Fruit fly (Drosophila melanogaster) whole organism, embryonic: ENCODE measurements around the gene CG8236.
A peak's percentile ranks its signal among the peaks of the same experiment; 100 is the strongest.

Experiments used
- Antp ChIP-seq: fragments of 200-800 bp; sonication (Bioruptor generic); optimal IDR thresholded peaks from 3 replicates; lab custom pipeline; 2016; ENCODE audit warnings: missing biosample characterization, missing genetic modification characterization
- Atf-2 ChIP-seq: fragments of 200-800 bp; sonication (Bioruptor generic); optimal IDR thresholded peaks from 2 replicates; lab custom pipeline; 2016; ENCODE audit warnings: missing biosample characterization, missing genetic modification characterization
- CG10979 ChIP-seq: fragments of 200-800 bp; sonication (Bioruptor generic); optimal IDR thresholded peaks from 2 replicates; lab custom pipeline; 2018; ENCODE audit warnings: missing biosample characterization, mild to moderate bottlenecking, missing genetic modification characterization, moderate library complexity
- CG11695 ChIP-seq: fragments of 200-800 bp; sonication (Bioruptor generic); IDR thresholded peaks from 3 replicates; pipeline ENCODE4 v1.3.6; 2022; ENCODE audit warnings: missing biosample characterization, missing genetic modification characterization
- CG13123 ChIP-seq: fragments of 200-800 bp; sonication (Bioruptor generic); optimal IDR thresholded peaks from 2 replicates; lab custom pipeline; 2016; ENCODE audit warnings: missing biosample characterization, missing genetic modification characterization
- CG14667 ChIP-seq: fragments of 200-800 bp; sonication (Bioruptor generic); IDR thresholded peaks from 2 replicates; pipeline ENCODE4 v1.3.6; 2022; ENCODE audit warnings: missing biosample characterization, missing genetic modification characterization
- CG16815 ChIP-seq: fragments of 200-800 bp; sonication (Bioruptor generic); optimal IDR thresholded peaks from 3 replicates; lab custom pipeline; 2017; ENCODE audit warnings: missing biosample characterization, mild to moderate bottlenecking, missing genetic modification characterization
- CG16863 ChIP-seq: fragments of 200-800 bp; sonication (Bioruptor generic); optimal IDR thresholded peaks from 3 replicates; lab custom pipeline; 2016; ENCODE audit warnings: missing biosample characterization, missing genetic modification characterization
- CG17186 ChIP-seq: fragments of 200-800 bp; sonication (Bioruptor generic); optimal IDR thresholded peaks from 3 replicates; lab custom pipeline; 2017; ENCODE audit warnings: missing biosample characterization, missing genetic modification reagents, missing genetic modification characterization
- CG17385 ChIP-seq: fragments of 200-800 bp; sonication (Bioruptor generic); optimal IDR thresholded peaks from 3 replicates; lab custom pipeline; 2018; ENCODE audit warnings: missing biosample characterization, mild to moderate bottlenecking, missing genetic modification characterization
- CG18619 ChIP-seq: fragments of 200-800 bp; sonication (Bioruptor generic); optimal IDR thresholded peaks from 3 replicates; lab custom pipeline; 2017; ENCODE audit warnings: missing biosample characterization, mild to moderate bottlenecking, missing genetic modification characterization
- CG2199 ChIP-seq: fragments of 200-800 bp; sonication (Bioruptor generic); IDR thresholded peaks from 3 replicates; pipeline ENCODE4 v1.3.6; 2022; ENCODE audit warnings: missing biosample characterization, missing genetic modification characterization
- CG2678 ChIP-seq: fragments of 200-800 bp; sonication (Bioruptor generic); optimal IDR thresholded peaks from 3 replicates; lab custom pipeline; 2019; ENCODE audit warnings: missing biosample characterization, mild to moderate bottlenecking, missing genetic modification characterization, moderate library complexity
- CG2889 ChIP-seq: fragments of 200-800 bp; sonication (Bioruptor generic); IDR thresholded peaks from 3 replicates; pipeline ENCODE4 v1.3.6; 2022; ENCODE audit warnings: missing biosample characterization, missing genetic modification characterization
- CG30431 ChIP-seq: fragments of 200-800 bp; sonication (Bioruptor generic); optimal IDR thresholded peaks from 2 replicates; lab custom pipeline; 2017; ENCODE audit warnings: missing biosample characterization, missing genetic modification characterization
- CG31224 ChIP-seq: fragments of 200-800 bp; sonication (Bioruptor generic); IDR thresholded peaks from 2 replicates; pipeline ENCODE4 v1.3.6; 2022; ENCODE audit warnings: missing biosample characterization, missing genetic modification characterization
- CG31388 ChIP-seq: fragments of 200-800 bp; sonication (Bioruptor generic); optimal IDR thresholded peaks from 2 replicates; lab custom pipeline; 2016; ENCODE audit warnings: missing biosample characterization, missing genetic modification characterization
- CG32767 ChIP-seq: fragments of 200-800 bp; sonication (Bioruptor generic); IDR thresholded peaks from 2 replicates; pipeline ENCODE4 v1.3.6; 2022; ENCODE audit warnings: missing biosample characterization, missing genetic modification characterization
- CG3838 ChIP-seq: fragments of 200-800 bp; sonication (Bioruptor generic); optimal IDR thresholded peaks from 3 replicates; lab custom pipeline; 2016; ENCODE audit warnings: missing biosample characterization, missing genetic modification characterization
- CG4328 ChIP-seq: fragments of 200-800 bp; sonication (Bioruptor generic); optimal IDR thresholded peaks from 3 replicates; lab custom pipeline; 2017; ENCODE audit warnings: missing biosample characterization, missing genetic modification reagents, missing genetic modification characterization
- CG5245 ChIP-seq: fragments of 200-800 bp; sonication (Bioruptor generic); optimal IDR thresholded peaks from 3 replicates; lab custom pipeline; 2016; ENCODE audit warnings: missing biosample characterization, missing genetic modification characterization
- CG6791 ChIP-seq: fragments of 200-800 bp; sonication (Bioruptor generic); IDR thresholded peaks from 3 replicates; pipeline ENCODE4 v1.3.6; 2022; ENCODE audit warnings: missing biosample characterization, missing genetic modification characterization; ENCODE audit not compliant: partially characterized antibody
- CG6813 ChIP-seq: fragments of 200-800 bp; sonication (Bioruptor generic); optimal IDR thresholded peaks from 2 replicates; lab custom pipeline; 2017; ENCODE audit warnings: missing biosample characterization, missing genetic modification characterization, mild to moderate bottlenecking, moderate library complexity, missing genetic modification reagents
- CG7372 ChIP-seq: fragments of 200-800 bp; sonication (Bioruptor generic); IDR thresholded peaks from 2 replicates; pipeline ENCODE4 v1.3.6; 2022; ENCODE audit warnings: missing biosample characterization, missing genetic modification characterization
- Doc2 ChIP-seq: fragments of 200-800 bp; sonication (Bioruptor generic); IDR thresholded peaks from 2 replicates; pipeline ENCODE4 v1.3.6; 2022; ENCODE audit warnings: missing biosample characterization, missing genetic modification characterization
- Dp ChIP-seq: fragments of 200-800 bp; sonication (Bioruptor generic); optimal IDR thresholded peaks from 2 replicates; lab custom pipeline; 2018; ENCODE audit warnings: missing biosample characterization, mild to moderate bottlenecking, missing genetic modification characterization, moderate library complexity
- Kr ChIP-seq: fragments of 200-800 bp; sonication (Bioruptor generic); optimal IDR thresholded peaks from 2 replicates; lab custom pipeline; 2017; ENCODE audit warnings: missing biosample characterization, mild to moderate bottlenecking, missing genetic modification characterization
- MBD-R2 ChIP-seq: fragments of 200-800 bp; sonication (Bioruptor generic); IDR thresholded peaks from 2 replicates; pipeline ENCODE4 v1.3.6; 2022; ENCODE audit warnings: missing biosample characterization, missing genetic modification characterization
- Max ChIP-seq: fragments of 200-800 bp; sonication (Bioruptor generic); optimal IDR thresholded peaks from 2 replicates; lab custom pipeline; 2016; ENCODE audit warnings: missing biosample characterization, mild to moderate bottlenecking, missing genetic modification characterization
- Myb ChIP-seq: fragments of 200-800 bp; sonication (Bioruptor generic); optimal IDR thresholded peaks from 2 replicates; lab custom pipeline; 2016; ENCODE audit warnings: missing biosample characterization, missing genetic modification characterization
- Side ChIP-seq: fragments of 200-800 bp; sonication (Bioruptor generic); optimal IDR thresholded peaks from 2 replicates; lab custom pipeline; 2016; ENCODE audit warnings: missing biosample characterization, missing genetic modification characterization
- Vsx1 ChIP-seq: fragments of 200-800 bp; sonication (Bioruptor generic); optimal IDR thresholded peaks from 2 replicates; lab custom pipeline; 2017; ENCODE audit warnings: missing biosample characterization, mild to moderate bottlenecking, missing genetic modification characterization, missing genetic modification reagents
- br ChIP-seq: fragments of >200 bp; optimal IDR thresholded peaks from 2 replicates; lab custom pipeline; 2017
- cad ChIP-seq: fragments of >200 bp; optimal IDR thresholded peaks from 2 replicates; lab custom pipeline; 2017; ENCODE audit warnings: missing biosample characterization, missing genetic modification characterization
- cas ChIP-seq: fragments of 200-800 bp; sonication (Bioruptor generic); IDR thresholded peaks from 2 replicates; pipeline ENCODE4 v1.3.6; 2022; ENCODE audit warnings: missing biosample characterization, missing genetic modification characterization
- chinmo ChIP-seq: fragments of 200-800 bp; sonication (Bioruptor generic); IDR thresholded peaks from 4 replicates; pipeline ENCODE4 v1.3.6; 2022; ENCODE audit warnings: missing biosample characterization, missing genetic modification characterization; ENCODE audit not compliant: partially characterized antibody
- fd64A ChIP-seq: fragments of 200-800 bp; sonication (Bioruptor generic); optimal IDR thresholded peaks from 3 replicates; lab custom pipeline; 2018; ENCODE audit warnings: missing biosample characterization, mild to moderate bottlenecking, missing genetic modification characterization
- gcm ChIP-seq: fragments of 200-800 bp; sonication (Bioruptor generic); optimal IDR thresholded peaks from 2 replicates; lab custom pipeline; 2019; ENCODE audit warnings: missing biosample characterization, mild to moderate bottlenecking, missing genetic modification characterization, moderate library complexity
- gcm2 ChIP-seq: fragments of 200-800 bp; sonication (Bioruptor generic); optimal IDR thresholded peaks from 2 replicates; lab custom pipeline; 2016; ENCODE audit warnings: missing biosample characterization, missing genetic modification characterization
- grn ChIP-seq: fragments of 200-800 bp; sonication (Bioruptor generic); optimal IDR thresholded peaks from 3 replicates; lab custom pipeline; 2017; ENCODE audit warnings: missing biosample characterization, missing genetic modification characterization
- ind ChIP-seq: fragments of 200-800 bp; sonication (Bioruptor generic); optimal IDR thresholded peaks from 3 replicates; lab custom pipeline; 2016; ENCODE audit warnings: missing biosample characterization, missing genetic modification characterization
- kah ChIP-seq: fragments of 200-800 bp; sonication (Bioruptor generic); optimal IDR thresholded peaks from 2 replicates; lab custom pipeline; 2018; ENCODE audit warnings: missing biosample characterization, mild to moderate bottlenecking, missing genetic modification characterization
- mirr ChIP-seq: fragments of 200-800 bp; sonication (Bioruptor generic); optimal IDR thresholded peaks from 3 replicates; lab custom pipeline; 2018; ENCODE audit warnings: missing biosample characterization, mild to moderate bottlenecking, missing genetic modification characterization
- run ChIP-seq: fragments of 200-800 bp; sonication (Bioruptor generic); optimal IDR thresholded peaks from 3 replicates; lab custom pipeline; 2018; ENCODE audit warnings: missing biosample characterization, mild to moderate bottlenecking, missing genetic modification characterization
- sens ChIP-seq: fragments of 200-800 bp; sonication (Bioruptor generic); peaks from one replicate; lab custom pipeline; 2016; ENCODE audit warnings: missing biosample characterization, missing genetic modification characterization
- ssp ChIP-seq: fragments of 200-800 bp; sonication (Bioruptor generic); IDR thresholded peaks from 2 replicates; pipeline ENCODE4 v1.3.6; 2022; ENCODE audit warnings: missing biosample characterization, missing genetic modification characterization
- stwl ChIP-seq: fragments of 200-800 bp; sonication (Bioruptor generic); optimal IDR thresholded peaks from 3 replicates; lab custom pipeline; 2018; ENCODE audit warnings: missing biosample characterization, mild to moderate bottlenecking, missing genetic modification characterization, moderate library complexity
- tap ChIP-seq: fragments of 200-800 bp; optimal IDR thresholded peaks from 3 replicates; lab custom pipeline; 2019; ENCODE audit warnings: missing biosample characterization, mild to moderate bottlenecking, missing genetic modification characterization, moderate library complexity
- toy ChIP-seq: fragments of 200-800 bp; sonication (Bioruptor generic); IDR thresholded peaks from 2 replicates; pipeline ENCODE4 v1.3.6; 2022; ENCODE audit warnings: missing biosample characterization, missing genetic modification characterization
- wor ChIP-seq: fragments of 200-800 bp; sonication (Bioruptor generic); IDR thresholded peaks from 2 replicates; pipeline ENCODE4 v1.3.6; 2022; ENCODE audit warnings: missing biosample characterization, missing genetic modification characterization

Gene CG8236

DNA sequence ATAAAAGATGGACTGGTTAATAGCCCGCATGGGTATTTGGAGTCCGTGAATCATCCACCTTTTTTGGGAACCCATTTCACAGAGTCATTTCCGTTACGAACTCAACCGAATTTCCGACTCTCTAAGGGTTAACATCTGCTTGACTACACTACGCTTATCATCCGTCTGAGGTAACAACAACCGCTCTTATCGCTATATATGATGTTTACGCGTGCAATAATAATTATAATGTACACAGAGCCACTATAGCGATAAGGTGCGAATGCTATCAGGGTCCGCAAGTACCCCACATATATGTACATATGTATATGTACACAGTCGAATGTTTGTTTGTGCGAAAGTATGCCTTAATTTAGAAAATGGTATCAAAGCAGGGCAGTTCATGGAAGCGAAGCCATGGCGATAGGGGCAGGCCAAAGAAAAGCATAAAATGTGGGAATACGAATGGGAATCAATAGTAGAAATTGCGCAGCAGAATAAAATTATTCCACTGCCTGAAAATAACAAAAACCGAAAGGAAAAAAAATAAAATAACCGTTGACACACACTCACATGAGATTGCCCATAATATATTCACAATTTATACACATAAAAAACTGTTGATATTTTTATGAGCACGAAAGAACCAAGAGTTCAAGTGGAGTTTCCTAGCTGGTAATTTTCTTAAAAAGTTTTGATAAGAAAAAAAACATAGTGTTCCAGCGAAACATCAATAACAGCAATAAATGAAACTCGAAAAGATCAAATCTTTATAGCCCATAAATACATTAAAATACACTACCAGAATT lies 41.4 kb downstream of the CG8236 start (continued):
- TF ChIP-seq Kr (GFP tag; lab: Kevin White, UChicago) (peak; percentile 95), CG17186 (GFP tag; lab: Kevin White, UChicago) (peak; percentile 67), CG3838 (GFP tag; lab: Kevin White, UChicago) (peak; percentile 81), CG10979 (tag; lab: Kevin White, UChicago) (peak; percentile 47), CG30431 (GFP tag; lab: Kevin White, UChicago) (no peak), chinmo (GFP tag; lab: Robert Waterston, UW) (peak; percentile 95), CG31388 (GFP tag; lab: Kevin White, UChicago) (no peak), CG13123 (GFP tag; lab: Kevin White, UChicago) (peak; percentile 89), CG6813 (peak; percentile 94), CG6791 (GFP tag; lab: Robert Waterston, UW) (no peak), Myb (GFP tag; lab: Kevin White, UChicago) (peak; percentile 37), MBD-R2 (peak; percentile 47; the same call in 1 of the 2 replicates), CG32767 (GFP tag; lab: Robert Waterston, UW) (peak; percentile 38; the same call in 1 of the 2 replicates), Vsx1 (GFP tag; lab: Kevin White, UChicago) (peak; percentile 94), CG7372 (peak; percentile 52), toy (GFP tag; lab: Robert Waterston, UW) (peak; percentile 14; the same call in 1 of the 2 replicates), Antp (no peak), mirr (peak; percentile 100), CG5245 (GFP tag; lab: Kevin White, UChicago) (peak; percentile 17), Max (GFP tag; lab: Kevin White, UChicago) (peak; percentile 71), gcm2 (GFP tag; lab: Kevin White, UChicago) (peak; percentile 68), tap (tag; lab: Kevin White, UChicago) (peak; percentile 82), fd64A (GFP tag; lab: Kevin White, UChicago) (peak; percentile 97), CG18619 (GFP tag; lab: Kevin White, UChicago) (peak; percentile 90), br (no peak), CG2889 (peak; percentile 43; the same call in 2 of the 3 replicates), Dp (GFP tag; lab: Kevin White, UChicago) (peak; percentile 1), CG14667 (GFP tag; lab: Robert Waterston, UW) (no peak), CG16863 (GFP tag; lab: Kevin White, UChicago) (peak; percentile 84), stwl (tag; lab: Kevin White, UChicago) (peak; percentile 3), Side (peak; percentile 85), CG4328 (GFP tag; lab: Kevin White, UChicago) (peak; percentile 93), CG16815 (no peak), wor (0 out of 2 replicates have a peak, but pooled peaks have one; percentile 11), CG11695 (GFP tag; lab: Robert Waterston, UW) (peak; percentile 26; the same call in 1 of the 3 replicates), grn (GFP tag; lab: Kevin White, UChicago) (peak; percentile 98), CG31224 (GFP tag; lab: Robert Waterston, UW) (peak; percentile 64), ind (GFP tag; lab: Kevin White, UChicago) (peak; percentile 47), Doc2 (no peak), sens (GFP tag; lab: Kevin White, UChicago) (peak; percentile 92), CG2678 (peak; percentile 82), CG17385 (GFP tag; lab: Kevin White, UChicago) (peak; percentile 81), Atf-2 (GFP tag; lab: Kevin White, UChicago) (peak; percentile 52), cad (no peak), cas (no peak), gcm (peak; percentile 94), kah (peak; percentile 78), ssp (GFP tag; lab: Robert Waterston, UW) (no peak), CG2199 (GFP tag; lab: Robert Waterston, UW) (peak; percentile 84), run (tag; lab: Kevin White, UChicago) (peak; percentile 77)
